Fruit fly (Drosophila melanogaster) whole organism: Measurements from ENCODE around the gene CG31174.

Experiments
- CG8478 ChIP-seq: fragments of >200 bp; optimal IDR thresholded peaks from 2 replicates; lab custom pipeline; 2018; ENCODE audit warnings: inconsistent platforms
- EcR ChIP-seq, 2 experiments: fragments of >200 bp; optimal IDR thresholded peaks; 2 replicates each; lab custom pipeline; 2017; ENCODE audit warnings: missing biosample characterization in 2 of 2, missing genetic modification characterization in 2 of 2, missing genetic modification reagents in 2 of 2
- pan ChIP-seq: fragments of >200 bp; optimal IDR thresholded peaks from 2 replicates; lab custom pipeline; 2017
- psq ChIP-seq: fragments of >200 bp; optimal IDR thresholded peaks from 2 replicates; lab custom pipeline; 2017
- usp ChIP-seq: fragments of >200 bp; optimal IDR thresholded peaks from 2 replicates; lab custom pipeline; 2017; ENCODE audit warnings: missing biosample characterization, missing genetic modification characterization, mixed read lengths

DNA sequence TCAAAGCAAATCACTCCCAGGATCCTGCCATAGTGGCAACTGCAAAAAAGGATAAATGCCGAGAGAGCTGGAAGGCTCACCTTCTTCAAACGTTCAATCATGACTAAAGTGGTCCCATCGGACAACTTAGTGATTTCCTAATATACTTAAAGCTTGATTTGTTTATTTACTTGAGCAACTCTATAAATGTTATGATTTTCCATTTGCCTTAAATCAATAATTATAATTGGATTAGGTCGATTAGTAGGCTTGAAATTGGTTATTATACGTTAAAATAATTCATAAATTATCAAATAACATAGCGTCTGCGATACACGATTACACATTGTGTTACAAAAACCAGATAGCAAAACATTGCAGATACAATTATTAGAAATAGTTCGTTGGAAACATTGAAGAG is 24.1 kb downstream of the CG31174 start, which contains the start of gene Gr93c:
- TF ChIP-seq pan (lab: Kevin White, UChicago) = no peak
- no peak for TF ChIP-seq usp
- no peak for TF ChIP-seq CG8478 (lab: Kevin White, UChicago)
- no peak for TF ChIP-seq EcR (GFP tag; optimal IDR thresholded peaks at IDR 0.05; lab: Kevin White, UChicago)
- TF ChIP-seq psq (lab: Kevin White, UChicago) = no peak
